Fruit fly (Drosophila melanogaster): ENCODE measurements around the gene SdhD.

SdhD gene

DNA sequence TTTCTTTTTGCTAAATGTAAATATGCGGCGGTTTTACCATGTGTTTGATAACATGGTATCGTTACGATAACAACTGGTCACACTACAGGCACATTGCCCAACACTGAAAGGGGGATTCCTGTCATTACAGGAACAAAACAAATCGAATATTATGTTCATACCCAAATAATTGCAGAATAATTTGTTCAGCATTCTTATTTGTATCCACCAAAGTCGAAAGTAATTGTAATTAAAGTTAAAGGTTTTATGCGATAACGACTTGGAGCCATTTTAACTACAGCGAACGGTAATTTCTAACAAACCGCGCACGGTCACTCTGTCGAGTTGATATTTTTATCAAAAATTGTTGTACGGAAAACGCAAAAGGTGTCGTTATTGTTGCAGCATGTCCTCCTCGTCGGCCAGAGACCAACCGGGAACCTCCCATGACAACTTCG lies 7.0 kb upstream of the SdhD start, which contains the start of the genes CG10214 and CG10375:
Gene CG10214 (minus strand): TSS at position 72 of the 437 bp plus-strand sequence.
Gene CG10375 (plus strand): TSS at position 296 of the 437 bp plus-strand sequence.
- peak; percentile 64 for TF ChIP-seq CG7987 (GFP tag; optimal IDR thresholded peaks at IDR 0.05)
- TF ChIP-seq cato (GFP tag; optimal IDR thresholded peaks at IDR 0.05; ENCODE audit: borderline replicate concordance): peak; percentile 69
- TF ChIP-seq CG10979 (tag; optimal IDR thresholded peaks at IDR 0.05): peak; percentile 64
- TF ChIP-seq CG10565 (GFP tag; optimal IDR thresholded peaks at IDR 0.05): no peak
- TF ChIP-seq CG2678 (tag; optimal IDR thresholded peaks at IDR 0.05): peak; percentile 74
- TF ChIP-seq Ptx1 (GFP tag; IDR thresholded peaks at IDR 0.05): peak; percentile 67
- TF ChIP-seq dan (GFP tag; IDR thresholded peaks at IDR 0.05): no peak
- no peak for TF ChIP-seq CG5953 (GFP tag; IDR thresholded peaks at IDR 0.05)
- TF ChIP-seq org-1 (GFP tag; optimal IDR thresholded peaks at IDR 0.05): no peak
- no peak for TF ChIP-seq Hr39 (optimal IDR thresholded peaks at IDR 0.05)
- peak; percentile 24 for TF ChIP-seq gcm2 (GFP tag; optimal IDR thresholded peaks at IDR 0.05)
- TF ChIP-seq CG1233 (GFP tag; optimal IDR thresholded peaks at IDR 0.05): peak; percentile 49
- TF ChIP-seq caup (GFP tag; optimal IDR thresholded peaks at IDR 0.05; ENCODE audit: severe bottlenecking): peak; percentile 70
- TF ChIP-seq CG4617 (GFP tag; optimal IDR thresholded peaks at IDR 0.05; ENCODE audit: borderline replicate concordance): peak; percentile 95
- peak; percentile 66 for TF ChIP-seq CG9817 (tag; optimal IDR thresholded peaks at IDR 0.05)
- TF ChIP-seq usp (GFP tag; optimal IDR thresholded peaks at IDR 0.05): no peak
- TF ChIP-seq ci (GFP tag; IDR thresholded peaks at IDR 0.05): peak; percentile 88
- TF ChIP-seq schlank (tag; optimal IDR thresholded peaks at IDR 0.05): peak; percentile 30
- peak; percentile 58 for TF ChIP-seq tap (tag; optimal IDR thresholded peaks at IDR 0.05)
- TF ChIP-seq CG6272 (GFP tag; IDR thresholded peaks at IDR 0.05): 0 out of 2 replicates have a peak, but pooled peaks have one; percentile 27
- TF ChIP-seq CG5245 (GFP tag; optimal IDR thresholded peaks at IDR 0.05): peak; percentile 42
- TF ChIP-seq bab2 (GFP tag; optimal IDR thresholded peaks at IDR 0.05): peak; percentile 71
- peak; percentile 68 for TF ChIP-seq Hr3 (GFP tag; optimal IDR thresholded peaks at IDR 0.05)
- no peak for TF ChIP-seq run (tag; optimal IDR thresholded peaks at IDR 0.05)
- TF ChIP-seq luna (GFP tag; optimal IDR thresholded peaks at IDR 0.05): peak; percentile 18
- TF ChIP-seq sisA (GFP tag; IDR thresholded peaks at IDR 0.05): peak; percentile 60
- peak; percentile 80 for TF ChIP-seq Dip3 (GFP tag; optimal IDR thresholded peaks at IDR 0.05)
- TF ChIP-seq ind (GFP tag; optimal IDR thresholded peaks at IDR 0.05): peak; percentile 80
- no peak for TF ChIP-seq D (optimal IDR thresholded peaks at IDR 0.05)
- TF ChIP-seq D (GFP tag; optimal IDR thresholded peaks at IDR 0.05): no peak
- TF ChIP-seq ewg (GFP tag; optimal IDR thresholded peaks at IDR 0.05): peak; percentile 68
- TF ChIP-seq dmrt99B (tag; optimal IDR thresholded peaks at IDR 0.05): peak; percentile 46
- TF ChIP-seq CG17361 (GFP tag; IDR thresholded peaks at IDR 0.05): peak; percentile 79
- peak; percentile 80 to 82 for TF ChIP-seq chif (GFP tag; optimal IDR thresholded peaks at IDR 0.05)
- no peak for TF ChIP-seq CG11696 (GFP tag; IDR thresholded peaks at IDR 0.05)
- peak; percentile 69 for TF ChIP-seq CG9932 (GFP tag; IDR thresholded peaks at IDR 0.05)
- TF ChIP-seq crol (GFP tag; IDR thresholded peaks at IDR 0.05): no peak
- TF ChIP-seq CG2712 (tag; optimal IDR thresholded peaks at IDR 0.05): peak; percentile 78
- TF ChIP-seq Optix (GFP tag; IDR thresholded peaks at IDR 0.05): 0 out of 3 replicates have a peak, but pooled peaks have one; percentile 25
- TF ChIP-seq CG3838 (GFP tag; optimal IDR thresholded peaks at IDR 0.05): peak; percentile 34
- TF ChIP-seq ato (GFP tag; IDR thresholded peaks at IDR 0.05; ENCODE audit: partially characterized antibody): no peak
- peak; percentile 70 for TF ChIP-seq Chrac-16 (GFP tag; optimal IDR thresholded peaks at IDR 0.05)
- peak; percentile 13 for TF ChIP-seq CG12236 (GFP tag; optimal IDR thresholded peaks at IDR 0.05)
- peak; percentile 72 for TF ChIP-seq sug (tag; optimal IDR thresholded peaks at IDR 0.05)
- TF ChIP-seq croc (GFP tag; conservative IDR thresholded peaks at IDR 0.05): no peak
- peak; percentile 50 for TF ChIP-seq CG16813 (GFP tag; IDR thresholded peaks at IDR 0.05; ENCODE audit: partially characterized antibody)
- TF ChIP-seq CG14050 (GFP tag; IDR thresholded peaks at IDR 0.05): no peak
- peak; percentile 61; the same call in 2 of the 4 replicates for TF ChIP-seq Dll (GFP tag; IDR thresholded peaks at IDR 0.05; ENCODE audit: partially characterized antibody)
- TF ChIP-seq lbe (GFP tag; optimal IDR thresholded peaks at IDR 0.05): peak; percentile 69
- peak; percentile 39 for TF ChIP-seq exex (tag; optimal IDR thresholded peaks at IDR 0.05)
- TF ChIP-seq CG13624 (GFP tag; optimal IDR thresholded peaks at IDR 0.05): peak; percentile 89
- peak; percentile 87 for TF ChIP-seq Hsf (GFP tag; optimal IDR thresholded peaks at IDR 0.05)

Data from whole organism, embryonic.